Worm (Caenorhabditis elegans) whole organism, mixed stage, embryonic: ENCODE measurements around the gene best-9.

ENCODE experiments used
- drap-1 ChIP-seq: fragments of 200-800 bp; sonication (Bioruptor generic); optimal IDR thresholded peaks from 3 replicates; lab custom pipeline; 2018; ENCODE audit warnings: mild to moderate bottlenecking, missing genetic modification characterization, missing compliant biosample characterization
- nhr-237 ChIP-seq: fragments of 150-350 bp; optimal IDR thresholded peaks from 2 replicates; lab custom pipeline; 2014; ENCODE audit warnings: missing biosample characterization, missing genetic modification characterization
- pha-4 ChIP-seq: fragments of 150-350 bp; optimal IDR thresholded peaks from 2 replicates; lab custom pipeline; 2018; ENCODE audit warnings: missing biosample characterization, missing genetic modification reagents, missing genetic modification characterization

- TF ChIP-seq nhr-237 (tag; lab: Kevin White, UChicago) (no peak), pha-4 (tag; lab: Kevin White, UChicago) (no peak), drap-1 (GFP tag; lab: Kevin White, UChicago) (no peak)
These were observed 48.8 kb upstream of the best-9 start for ce11 chrIV:6511767-6512166.
